Worm (Caenorhabditis elegans) whole organism, L1 larva: ENCODE measurements around the gene T12A7.9.

Experiments
- C04F5.9 ChIP-seq: sonication (generic microtip); optimal IDR thresholded peaks from 2 replicates; lab custom pipeline; 2016; ENCODE audit warnings: missing genetic modification characterization, missing compliant biosample characterization
- F16B12.6 ChIP-seq: fragments of 150-350 bp; optimal IDR thresholded peaks from 2 replicates; lab custom pipeline; 2014; ENCODE audit warnings: missing biosample characterization, missing genetic modification characterization
- Y116A8C.19 ChIP-seq: sonication (generic microtip); optimal IDR thresholded peaks from 2 replicates; lab custom pipeline; 2016; ENCODE audit warnings: missing compliant biosample characterization, missing genetic modification characterization, borderline replicate concordance
- alr-1 ChIP-seq: fragments of 200-800 bp; sonication (Bioruptor generic); optimal IDR thresholded peaks from 2 replicates; lab custom pipeline; 2018; ENCODE audit warnings: borderline replicate concordance, mild to moderate bottlenecking, missing genetic modification characterization, missing compliant biosample characterization
- aly-2 ChIP-seq: fragments of 150-350 bp; optimal IDR thresholded peaks from 2 replicates; lab custom pipeline; 2014; ENCODE audit warnings: missing biosample characterization, missing genetic modification characterization
- ama-1 ChIP-seq: fragments of 150-350 bp; optimal IDR thresholded peaks from 2 replicates; lab custom pipeline; 2014
- blmp-1 ChIP-seq: fragments of 150-350 bp; optimal IDR thresholded peaks from 2 replicates; lab custom pipeline; 2014; ENCODE audit warnings: missing biosample characterization, missing genetic modification characterization
- ceh-63 ChIP-seq: fragments of 200-800 bp; sonication (Bioruptor generic); optimal IDR thresholded peaks from 2 replicates; lab custom pipeline; 2018; ENCODE audit warnings: mild to moderate bottlenecking, missing genetic modification characterization, missing compliant biosample characterization
- ceh-82 ChIP-seq, 3 experiments: fragments of 150-350 bp in 1 of 3; sonication (generic microtip) in 2 of 3; optimal IDR thresholded peaks; 2 replicates each; lab custom pipeline; 2014 to 2017; ENCODE audit warnings: missing biosample characterization in 3 of 3, missing genetic modification characterization in 3 of 3
- ceh-88 ChIP-seq: fragments of 200-800 bp; sonication (Bioruptor generic); IDR thresholded peaks from 2 replicates; pipeline ENCODE4 v1.3.6; 2022; ENCODE audit warnings: missing genetic modification characterization, missing compliant biosample characterization
- ceh-90 ChIP-seq: sonication (generic microtip); optimal IDR thresholded peaks from 2 replicates; lab custom pipeline; 2016; ENCODE audit warnings: missing genetic modification characterization, missing compliant biosample characterization
- ces-1 ChIP-seq: fragments of 150-350 bp; optimal IDR thresholded peaks from 2 replicates; lab custom pipeline; 2014; ENCODE audit warnings: missing biosample characterization, missing genetic modification reagents, missing genetic modification characterization
- dsc-1 ChIP-seq: sonication (generic microtip); optimal IDR thresholded peaks from 2 replicates; lab custom pipeline; 2016; ENCODE audit warnings: mild to moderate bottlenecking, missing genetic modification characterization, missing compliant biosample characterization
- efl-1 ChIP-seq, 4 experiments: fragments of 150-350 bp; optimal IDR thresholded peaks in 3 of 4; peaks in 1 of 4; 1 replicate in 1 of 4; 2 replicates in 3 of 4; lab custom pipeline; 2014; ENCODE audit warnings: missing biosample characterization in 2 of 4, missing genetic modification characterization in 2 of 4, missing genetic modification reagents in 2 of 4
- efl-3 ChIP-seq: fragments of 200-800 bp; sonication (Bioruptor generic); optimal IDR thresholded peaks from 2 replicates; lab custom pipeline; 2018; ENCODE audit warnings: mild to moderate bottlenecking, missing genetic modification characterization, missing compliant biosample characterization
- egl-13 ChIP-seq: sonication (generic microtip); optimal IDR thresholded peaks from 2 replicates; lab custom pipeline; 2016; ENCODE audit warnings: missing genotype, missing genetic modification reagents, missing genetic modification characterization, missing compliant biosample characterization
- egl-27 ChIP-seq, 2 experiments: fragments of 150-350 bp in 1 of 2; sonication (generic microtip); optimal IDR thresholded peaks; 3 replicates each; lab custom pipeline; 2017 to 2018; ENCODE audit warnings: missing biosample characterization in 2 of 2, missing genetic modification characterization in 2 of 2, missing genetic modification reagents in 2 of 2
- elt-2 ChIP-seq: sonication (generic microtip); optimal IDR thresholded peaks from 2 replicates; lab custom pipeline; 2016; ENCODE audit warnings: missing genetic modification characterization, mild to moderate bottlenecking, inconsistent platforms, missing compliant biosample characterization, missing genetic modification reagents
- elt-3 ChIP-seq, 6 experiments: fragments of 150-350 bp in 1 of 6; sonication (generic microtip); optimal IDR thresholded peaks; 2 replicates each; lab custom pipeline; 2017 to 2018; ENCODE audit warnings: missing biosample characterization in 6 of 6, missing genetic modification characterization in 6 of 6, inconsistent platforms in 1 of 6
- fkh-10 ChIP-seq: sonication (generic microtip); optimal IDR thresholded peaks from 2 replicates; lab custom pipeline; 2017; ENCODE audit warnings: missing biosample characterization, missing genetic modification reagents, missing genetic modification characterization
- fkh-4 ChIP-seq: sonication (generic microtip); optimal IDR thresholded peaks from 2 replicates; lab custom pipeline; 2016; ENCODE audit warnings: missing compliant biosample characterization, missing genetic modification characterization, borderline replicate concordance
- grh-1 ChIP-seq: fragments of 200-800 bp; sonication (Bioruptor generic); IDR thresholded peaks from 2 replicates; pipeline ENCODE4 v1.3.6; 2022; ENCODE audit warnings: missing genetic modification reagents, missing genetic modification characterization, missing compliant biosample characterization
- hlh-4 ChIP-seq: sonication (generic microtip); optimal IDR thresholded peaks from 2 replicates; lab custom pipeline; 2016; ENCODE audit warnings: mild to moderate bottlenecking, missing genetic modification characterization, missing compliant biosample characterization
- hpl-2 ChIP-seq: fragments of 150-350 bp; optimal IDR thresholded peaks from 2 replicates; lab custom pipeline; 2014; ENCODE audit warnings: missing biosample characterization, missing genetic modification reagents, missing genetic modification characterization
- irx-1 ChIP-seq: sonication (generic microtip); optimal IDR thresholded peaks from 2 replicates; lab custom pipeline; 2016; ENCODE audit warnings: missing genetic modification characterization, missing compliant biosample characterization
- isw-1 ChIP-seq: fragments of 200-800 bp; sonication (Bioruptor generic); IDR thresholded peaks from 2 replicates; pipeline ENCODE4 v1.3.6; 2022; ENCODE audit warnings: missing genetic modification characterization, missing compliant biosample characterization
- lin-14 ChIP-seq: fragments of 200-800 bp; sonication (Bioruptor generic); optimal IDR thresholded peaks from 2 replicates; lab custom pipeline; 2018; ENCODE audit warnings: mild to moderate bottlenecking, missing genetic modification characterization, moderate library complexity, missing compliant biosample characterization
- lin-35 ChIP-seq, 2 experiments: fragments of 150-350 bp; optimal IDR thresholded peaks; 2 replicates each; lab custom pipeline; 2014; ENCODE audit warnings: missing biosample characterization in 2 of 2, missing genetic modification characterization in 2 of 2, missing genetic modification reagents in 2 of 2
- lsy-2 ChIP-seq, 2 experiments: fragments of 150-350 bp; optimal IDR thresholded peaks; 2 replicates each; lab custom pipeline; 2014; ENCODE audit warnings: missing biosample characterization in 2 of 2, missing genetic modification characterization in 2 of 2
- mdl-1 ChIP-seq, 2 experiments: fragments of 150-350 bp; optimal IDR thresholded peaks; 2 replicates each; lab custom pipeline; 2014 to 2017; ENCODE audit warnings: missing biosample characterization in 2 of 2, missing genetic modification characterization in 2 of 2, inconsistent platforms in 1 of 2
- mef-2 ChIP-seq: fragments of 150-350 bp; optimal IDR thresholded peaks from 2 replicates; lab custom pipeline; 2014; ENCODE audit warnings: missing biosample characterization, missing genetic modification characterization
- nhr-11 ChIP-seq: fragments of 150-350 bp; optimal IDR thresholded peaks from 2 replicates; lab custom pipeline; 2014; ENCODE audit warnings: missing biosample characterization, missing genetic modification characterization
- nhr-12 ChIP-seq: sonication (generic microtip); optimal IDR thresholded peaks from 2 replicates; lab custom pipeline; 2017; ENCODE audit warnings: missing biosample characterization, missing genetic modification characterization
- nhr-20 ChIP-seq: sonication (generic microtip); optimal IDR thresholded peaks from 2 replicates; lab custom pipeline; 2016; ENCODE audit warnings: mild to moderate bottlenecking, missing genetic modification characterization, missing compliant biosample characterization
- nhr-237 ChIP-seq: fragments of 150-350 bp; optimal IDR thresholded peaks from 2 replicates; lab custom pipeline; 2014; ENCODE audit warnings: missing biosample characterization, missing genetic modification characterization
- nhr-47 ChIP-seq: sonication (generic microtip); optimal IDR thresholded peaks from 2 replicates; lab custom pipeline; 2016; ENCODE audit warnings: mild to moderate bottlenecking, missing genetic modification characterization, moderate library complexity, missing compliant biosample characterization
- nhr-77 ChIP-seq: fragments of 150-350 bp; optimal IDR thresholded peaks from 2 replicates; lab custom pipeline; 2014; ENCODE audit warnings: missing biosample characterization, missing genetic modification characterization
- pag-3 ChIP-seq: sonication (generic microtip); optimal IDR thresholded peaks from 2 replicates; lab custom pipeline; 2017; ENCODE audit warnings: missing genetic modification characterization, mild to moderate bottlenecking, missing compliant biosample characterization, antibody characterized with exemption, borderline replicate concordance; ENCODE audit not compliant: insufficient read depth
- rnt-1 ChIP-seq: sonication (generic microtip); optimal IDR thresholded peaks from 2 replicates; lab custom pipeline; 2016; ENCODE audit warnings: mild to moderate bottlenecking, missing genetic modification characterization, moderate library complexity, missing compliant biosample characterization
- unc-30 ChIP-seq: sonication (generic microtip); optimal IDR thresholded peaks from 2 replicates; lab custom pipeline; 2017; ENCODE audit warnings: missing biosample characterization, missing genetic modification characterization
- unc-86 ChIP-seq: sonication (generic microtip); optimal IDR thresholded peaks from 2 replicates; lab custom pipeline; 2016; ENCODE audit warnings: missing genetic modification characterization, missing compliant biosample characterization
- xbp-1 ChIP-seq: sonication (generic microtip); optimal IDR thresholded peaks from 2 replicates; lab custom pipeline; 2016; ENCODE audit warnings: missing genetic modification characterization, missing compliant biosample characterization
- zag-1 ChIP-seq: fragments of 150-350 bp; optimal IDR thresholded peaks from 2 replicates; lab custom pipeline; 2014; ENCODE audit warnings: missing biosample characterization, missing genetic modification characterization

T12A7.9 gene

ce11 chrIV:11714739-11715138 lies 41.1 kb downstream of the T12A7.9 start, which contains the start of gene magi-1:
magi-1 (plus strand) TSS chrIV:11715039.
- no peak for TF ChIP-seq mdl-1 (tag; optimal IDR thresholded peaks at IDR 0.05; lab: Kevin White, UChicago)
- TF ChIP-seq fkh-10: no peak
- no peak for TF ChIP-seq alr-1 (tag; lab: Kevin White, UChicago)
- no peak for TF ChIP-seq Y116A8C.19 (tag; lab: Kevin White, UChicago)
- no peak for TF ChIP-seq lsy-2 (tag; optimal IDR thresholded peaks at IDR 0.05; lab: Kevin White, UChicago)
- TF ChIP-seq nhr-237 (tag; lab: Kevin White, UChicago): no peak
- no peak for TF ChIP-seq hlh-4 (tag; lab: Kevin White, UChicago)
- TF ChIP-seq ceh-63 (GFP tag; lab: Kevin White, UChicago): no peak
- TF ChIP-seq zag-1 (tag; lab: Kevin White, UChicago): no peak
- no peak for TF ChIP-seq elt-2
- TF ChIP-seq hpl-2 (GFP tag; lab: Kevin White, UChicago): no peak
- TF ChIP-seq egl-27 (tag; optimal IDR thresholded peaks at IDR 0.05; lab: Kevin White, UChicago): no peak
- no peak for TF ChIP-seq irx-1 (tag; lab: Kevin White, UChicago)
- no peak for TF ChIP-seq C04F5.9 (tag; lab: Kevin White, UChicago)
- TF ChIP-seq aly-2 (tag; lab: Kevin White, UChicago): no peak
- no peak for TF ChIP-seq efl-3 (GFP tag; lab: Kevin White, UChicago)
- TF ChIP-seq isw-1: no peak
- TF ChIP-seq ceh-82 (tag; optimal IDR thresholded peaks at IDR 0.05; lab: Kevin White, UChicago): no peak
- TF ChIP-seq nhr-20: no peak
- TF ChIP-seq lin-14 (GFP tag; lab: Kevin White, UChicago): no peak

DNA sequence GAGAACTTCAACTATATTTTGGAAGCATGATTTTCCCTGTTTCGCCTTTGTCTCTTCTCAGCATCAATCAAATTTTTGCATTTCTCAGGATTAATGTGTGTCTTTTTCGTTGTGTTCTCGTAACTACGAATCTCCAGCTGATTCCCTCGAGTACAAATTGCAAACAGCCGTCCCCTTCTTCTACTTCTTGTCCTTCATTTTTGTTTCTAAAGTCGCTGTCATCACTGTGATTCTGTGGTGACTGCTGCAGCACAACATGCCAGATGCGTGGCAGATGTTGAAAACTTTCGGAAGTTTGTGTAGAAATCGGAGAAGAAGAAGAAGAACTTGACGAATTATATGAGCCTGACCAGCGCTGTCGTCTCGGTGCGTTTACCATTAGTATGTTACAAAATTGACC lies 42.5 kb downstream of the T12A7.9 start:
- TF ChIP-seq dsc-1 (tag; lab: Kevin White, UChicago) (peak; percentile 60), ceh-90 (no peak)

ce11 chrIV:11710331-11710730 lies 45.5 kb downstream of the T12A7.9 start:
- TF ChIP-seq ces-1 (GFP tag; lab: Kevin White, UChicago) (no peak), lsy-2 (tag; optimal IDR thresholded peaks at IDR 0.05; lab: Kevin White, UChicago) (peak in 1 of 2 experiments; percentile 42), nhr-77 (tag; lab: Kevin White, UChicago) (no peak), elt-3 (tag; optimal IDR thresholded peaks at IDR 0.05; lab: Kevin White, UChicago) (no peak), lin-35 (GFP tag; optimal IDR thresholded peaks at IDR 0.05; lab: Kevin White, UChicago) (no peak), Y116A8C.19 (tag; lab: Kevin White, UChicago) (no peak), ceh-88 (no peak), ceh-63 (GFP tag; lab: Kevin White, UChicago) (no peak), irx-1 (tag; lab: Kevin White, UChicago) (no peak), C04F5.9 (tag; lab: Kevin White, UChicago) (no peak), F16B12.6 (no peak), lin-14 (GFP tag; lab: Kevin White, UChicago) (peak; percentile 88), pag-3 (tag; lab: Kevin White, UChicago) (peak; percentile 82), unc-30 (tag; lab: Kevin White, UChicago) (no peak), efl-1 (optimal IDR thresholded peaks at IDR 0.05; lab: Kevin White, UChicago) (no peak), efl-1 (GFP tag; optimal IDR thresholded peaks at IDR 0.05 in 1 of 2; lab: Kevin White, UChicago) (no peak), aly-2 (tag; lab: Kevin White, UChicago) (no peak), alr-1 (tag; lab: Kevin White, UChicago) (no peak), grh-1 (GFP tag; lab: Robert Waterston, UW) (no peak), mef-2 (no peak), zag-1 (tag; lab: Kevin White, UChicago) (no peak), blmp-1 (tag; lab: Kevin White, UChicago) (no peak), rnt-1 (tag; lab: Kevin White, UChicago) (peak; percentile 56), unc-86 (no peak), xbp-1 (no peak), nhr-12 (tag; lab: Kevin White, UChicago) (no peak), fkh-4 (tag; lab: Kevin White, UChicago) (no peak), egl-13 (tag; lab: Kevin White, UChicago) (no peak), nhr-11 (tag; lab: Kevin White, UChicago) (no peak), ama-1 (no peak), nhr-47 (tag; lab: Kevin White, UChicago) (no peak)
